Worm (Caenorhabditis elegans): ENCODE measurements around the gene srj-52.

ce11 chrV:702260-702659 is 6.4 kb upstream of the srj-52 start, which contains the start of gene srbc-37:
- no peak for TF ChIP-seq tbx-37 (GFP tag; conservative IDR thresholded peaks at IDR 0.05)
- no peak for TF ChIP-seq hmbx-1 (tag; optimal IDR thresholded peaks at IDR 0.05)
- TF ChIP-seq F13C5.2 (tag; optimal IDR thresholded peaks at IDR 0.05), result no peak
- no peak for TF ChIP-seq pes-1 (GFP tag; IDR thresholded peaks at IDR 0.05)
- no peak for TF ChIP-seq ama-1 (optimal IDR thresholded peaks at IDR 0.05)
- no peak for TF ChIP-seq hmg-4 (GFP tag; optimal IDR thresholded peaks at IDR 0.05)
- no peak for TF ChIP-seq flt-1 (GFP tag; IDR thresholded peaks at IDR 0.05)
